Worm (Caenorhabditis elegans) whole organism, late embryonic: ENCODE data around the gene T28A11.25.

ENCODE experiments used
- K09A11.1 ChIP-seq: sonication (generic microtip); optimal IDR thresholded peaks from 2 replicates; lab custom pipeline; 2017; ENCODE audit warnings: antibody characterized with exemption, mild to moderate bottlenecking, missing genetic modification characterization, missing compliant biosample characterization; ENCODE audit not compliant: insufficient read depth
- ama-1 ChIP-seq: fragments of 150-350 bp; optimal IDR thresholded peaks from 2 replicates; lab custom pipeline; 2014
- ceh-34 ChIP-seq: sonication (generic microtip); optimal IDR thresholded peaks from 2 replicates; lab custom pipeline; 2016; ENCODE audit warnings: mild to moderate bottlenecking, missing genetic modification characterization, missing compliant biosample characterization
- dmd-4 ChIP-seq: sonication (generic microtip); optimal IDR thresholded peaks from 2 replicates; lab custom pipeline; 2016; ENCODE audit warnings: borderline replicate concordance, missing genetic modification characterization, missing compliant biosample characterization
- eyg-1 ChIP-seq: sonication (generic microtip); optimal IDR thresholded peaks from 2 replicates; lab custom pipeline; 2016; ENCODE audit warnings: missing genotype, missing genetic modification characterization, missing compliant biosample characterization
- lin-11 ChIP-seq: fragments of 200-800 bp; sonication (Bioruptor generic); optimal IDR thresholded peaks from 2 replicates; lab custom pipeline; 2018; ENCODE audit warnings: mild to moderate bottlenecking, missing genetic modification characterization, missing compliant biosample characterization
- nfya-1 ChIP-seq: sonication (generic microtip); optimal IDR thresholded peaks from 2 replicates; lab custom pipeline; 2017; ENCODE audit warnings: missing genetic modification characterization, mild to moderate bottlenecking, missing compliant biosample characterization, antibody characterized with exemption, moderate library complexity
- nhr-11 ChIP-seq: fragments of 150-350 bp; optimal IDR thresholded peaks from 2 replicates; lab custom pipeline; 2014; ENCODE audit warnings: missing biosample characterization, missing genetic modification characterization
- syd-9 ChIP-seq: sonication (generic microtip); optimal IDR thresholded peaks from 2 replicates; lab custom pipeline; 2016; ENCODE audit warnings: mild to moderate bottlenecking, missing genetic modification characterization, moderate library complexity, missing compliant biosample characterization
- tbx-2 ChIP-seq: sonication (generic microtip); optimal IDR thresholded peaks from 2 replicates; lab custom pipeline; 2016; ENCODE audit warnings: missing genetic modification characterization, missing compliant biosample characterization
- unc-55 ChIP-seq: sonication (generic microtip); optimal IDR thresholded peaks from 2 replicates; lab custom pipeline; 2017; ENCODE audit warnings: missing biosample characterization, missing genetic modification reagents, missing genetic modification characterization

ce11 chrV:3256051-3256450, 25.6 kb upstream of the T28A11.25 start, which contains the start of gene srt-63:
- no peak for TF ChIP-seq nhr-11 (tag; lab: Kevin White, UChicago)
- no peak for TF ChIP-seq unc-55 (GFP tag; lab: Kevin White, UChicago)
- no peak for TF ChIP-seq syd-9 (tag; lab: Kevin White, UChicago)
- no peak for TF ChIP-seq dmd-4 (tag; lab: Kevin White, UChicago)
- no peak for TF ChIP-seq tbx-2 (tag; lab: Kevin White, UChicago)
- TF ChIP-seq ama-1, result no peak
- no peak for TF ChIP-seq ceh-34
- TF ChIP-seq K09A11.1 (tag; lab: Kevin White, UChicago), result no peak
- no peak for TF ChIP-seq eyg-1 (tag; lab: Kevin White, UChicago)
- TF ChIP-seq nfya-1 (tag; lab: Kevin White, UChicago), result no peak
- no peak for TF ChIP-seq lin-11 (tag; lab: Kevin White, UChicago)
